Worm (Caenorhabditis elegans) whole organism, L1 larva: ENCODE measurements around the gene T28A11.22.

Experiments
- nhr-12 ChIP-seq: sonication (generic microtip); optimal IDR thresholded peaks from 2 replicates; lab custom pipeline; 2017; ENCODE audit warnings: missing biosample characterization, missing genetic modification characterization
- nhr-28 ChIP-seq: fragments of 150-350 bp; optimal IDR thresholded peaks from 2 replicates; lab custom pipeline; 2014; ENCODE audit warnings: missing biosample characterization, missing genetic modification characterization
- nhr-76 ChIP-seq: sonication (generic microtip); optimal IDR thresholded peaks from 2 replicates; lab custom pipeline; 2017; ENCODE audit warnings: missing biosample characterization, missing genetic modification characterization
- unc-130 ChIP-seq: fragments of 150-350 bp; optimal IDR thresholded peaks from 2 replicates; lab custom pipeline; 2017; ENCODE audit warnings: missing biosample characterization, missing genetic modification characterization, inconsistent platforms
- unc-62 ChIP-seq: fragments of 150-350 bp; optimal IDR thresholded peaks from 2 replicates; lab custom pipeline; 2014; ENCODE audit warnings: missing biosample characterization, missing genetic modification reagents, missing genetic modification characterization

- TF ChIP-seq unc-130 (tag; lab: Kevin White, UChicago) = no peak
- TF ChIP-seq nhr-76 (tag; lab: Kevin White, UChicago) = no peak
- TF ChIP-seq nhr-28 = no peak
- no peak for TF ChIP-seq unc-62 (GFP tag; lab: Kevin White, UChicago)
- TF ChIP-seq nhr-12 (tag; lab: Kevin White, UChicago) = no peak
Observed at ce11 chrV:3230597-3230996, 26.8 kb upstream of the T28A11.22 start, which contains the start of gene K08D9.10.
